Worm (Caenorhabditis elegans): ENCODE measurements around the gene hot-9.
"Not testable (repeated sequence)": the region's sequence is repeated elsewhere in the genome, so short reads cannot be mapped to it uniquely, and the experiment has no call there.

DNA sequence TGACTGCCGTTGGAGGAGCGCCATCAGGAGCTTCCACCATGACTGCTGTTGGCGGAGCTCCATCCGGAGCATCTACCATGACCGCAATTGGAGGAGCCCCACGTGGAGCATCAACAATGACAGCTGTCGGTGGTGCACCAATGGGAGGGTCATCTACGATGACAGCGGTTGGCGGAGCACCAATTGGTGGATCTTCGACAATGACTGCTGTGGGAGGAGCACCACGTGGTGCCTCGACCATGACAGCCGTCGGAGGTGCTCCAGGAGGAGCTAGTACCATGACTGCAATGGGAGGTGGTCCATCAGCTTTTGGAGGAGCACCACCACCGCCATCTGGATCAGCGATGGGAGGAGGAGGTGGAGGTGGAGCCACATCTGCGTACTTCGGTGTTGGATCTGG lies 28.2 kb downstream of the hot-9 start, which contains the start of gene T28H11.7:
- TF ChIP-seq ama-1 (optimal IDR thresholded peaks at IDR 0.05); scrt-1 (GFP tag; IDR thresholded peaks at IDR 0.05); tbx-37 (GFP tag; conservative IDR thresholded peaks at IDR 0.05); ets-7 (tag; optimal IDR thresholded peaks at IDR 0.05); F13C5.2 (tag; optimal IDR thresholded peaks at IDR 0.05); tbx-11 (GFP tag; IDR thresholded peaks at IDR 0.05); B0310.2 (tag; optimal IDR thresholded peaks at IDR 0.05); hmg-4 (GFP tag; optimal IDR thresholded peaks at IDR 0.05); aly-1 (tag; optimal IDR thresholded peaks at IDR 0.05); ceh-36 (tag; optimal IDR thresholded peaks at IDR 0.05); flt-1 (GFP tag; IDR thresholded peaks at IDR 0.05); hmbx-1 (tag; optimal IDR thresholded peaks at IDR 0.05); sea-1 (GFP tag; conservative IDR thresholded peaks at IDR 0.05); tra-4 (tag; optimal IDR thresholded peaks at IDR 0.05): not testable (repeated sequence)

Data from whole organism, early embryonic.